Worm (Caenorhabditis elegans) whole organism, young adult: ENCODE data around the gene Y59H11AM.1.

ENCODE experiments used
- B0019.2 ChIP-seq: fragments of 200-800 bp; sonication (Bioruptor generic); conservative IDR thresholded peaks from 2 replicates; pipeline ENCODE4 v1.3.6; 2022; ENCODE audit warnings: missing genetic modification reagents, missing genetic modification characterization, missing compliant biosample characterization
- B0336.3 ChIP-seq: fragments of 200-800 bp; sonication (Bioruptor generic); IDR thresholded peaks from 2 replicates; pipeline ENCODE4 v1.3.6; 2022; ENCODE audit warnings: missing genetic modification characterization, missing compliant biosample characterization
- C17E4.6 ChIP-seq: fragments of 200-800 bp; sonication (Bioruptor generic); IDR thresholded peaks from 2 replicates; pipeline ENCODE4 v1.3.6; 2022; ENCODE audit warnings: missing genetic modification reagents, missing genetic modification characterization, missing compliant biosample characterization
- D2030.7 ChIP-seq: fragments of 200-800 bp; sonication (Bioruptor generic); IDR thresholded peaks from 2 replicates; pipeline ENCODE4 v1.3.6; 2022; ENCODE audit warnings: missing genetic modification reagents, missing genetic modification characterization, missing compliant biosample characterization
- F22D6.2 ChIP-seq: sonication (generic microtip); optimal IDR thresholded peaks from 2 replicates; lab custom pipeline; 2016; ENCODE audit warnings: mild to moderate bottlenecking, missing genetic modification characterization, missing compliant biosample characterization
- F39B2.1 ChIP-seq: fragments of 200-800 bp; sonication (Bioruptor generic); IDR thresholded peaks from 2 replicates; pipeline ENCODE4 v1.3.6; 2022; ENCODE audit warnings: missing genetic modification reagents, missing genetic modification characterization, missing compliant biosample characterization
- F49E8.2 ChIP-seq: sonication (generic microtip); optimal IDR thresholded peaks from 3 replicates; lab custom pipeline; 2017; ENCODE audit warnings: missing genetic modification characterization, mild to moderate bottlenecking, missing compliant biosample characterization, antibody characterized with exemption, moderate library complexity; ENCODE audit not compliant: insufficient read depth
- F52B5.7 ChIP-seq: sonication (generic microtip); optimal IDR thresholded peaks from 2 replicates; lab custom pipeline; 2016; ENCODE audit warnings: mild to moderate bottlenecking, missing genetic modification characterization, missing compliant biosample characterization
- F57A8.1 ChIP-seq: fragments of 200-800 bp; sonication (Bioruptor generic); optimal IDR thresholded peaks from 2 replicates; lab custom pipeline; 2018; ENCODE audit warnings: mild to moderate bottlenecking, missing genetic modification characterization, moderate library complexity, missing compliant biosample characterization
- K12H6.12 ChIP-seq: fragments of 200-800 bp; sonication (Bioruptor generic); optimal IDR thresholded peaks from 2 replicates; lab custom pipeline; 2018; ENCODE audit warnings: mild to moderate bottlenecking, missing genetic modification characterization, missing compliant biosample characterization
- Y53F4B.3 ChIP-seq: fragments of 200-800 bp; sonication (Bioruptor generic); IDR thresholded peaks from 2 replicates; pipeline ENCODE4 v1.3.6; 2022; ENCODE audit warnings: missing genetic modification reagents, missing genetic modification characterization, missing compliant biosample characterization
- Y95B8A.8 ChIP-seq: fragments of 200-800 bp; sonication (Bioruptor generic); IDR thresholded peaks from 2 replicates; pipeline ENCODE4 v1.3.6; 2022; ENCODE audit warnings: missing genetic modification reagents, missing genetic modification characterization, missing compliant biosample characterization
- athp-1 ChIP-seq: sonication (generic microtip); optimal IDR thresholded peaks from 2 replicates; lab custom pipeline; 2017; ENCODE audit warnings: mild to moderate bottlenecking, missing genetic modification characterization, missing compliant biosample characterization
- attf-6 ChIP-seq: fragments of 200-800 bp; sonication (Bioruptor generic); IDR thresholded peaks from 2 replicates; pipeline ENCODE4 v1.3.6; 2022; ENCODE audit warnings: missing genetic modification reagents, missing genetic modification characterization, missing compliant biosample characterization
- bed-1 ChIP-seq: fragments of 200-800 bp; sonication (Bioruptor generic); IDR thresholded peaks from 2 replicates; pipeline ENCODE4 v1.3.6; 2022; ENCODE audit warnings: missing genetic modification reagents, missing genetic modification characterization, missing compliant biosample characterization
- bed-2 ChIP-seq: fragments of 200-800 bp; sonication (Bioruptor generic); IDR thresholded peaks from 2 replicates; pipeline ENCODE4 v1.3.6; 2022; ENCODE audit warnings: missing genetic modification reagents, missing genetic modification characterization, missing compliant biosample characterization
- cebp-1 ChIP-seq, 2 experiments: fragments of 200-800 bp in 1 of 2; sonication (Bioruptor generic) in 1 of 2; sonication (generic microtip) in 1 of 2; IDR thresholded peaks in 1 of 2; optimal IDR thresholded peaks in 1 of 2; 2 replicates each; pipeline versions ENCODE4 v1.3.6 to Lab custom; 2017 to 2022; ENCODE audit warnings: missing compliant biosample characterization in 2 of 2, missing genetic modification characterization in 2 of 2, mild to moderate bottlenecking in 1 of 2, missing genetic modification reagents in 1 of 2, moderate library complexity in 1 of 2
- ceh-100 ChIP-seq: fragments of 200-800 bp; sonication (Bioruptor generic); IDR thresholded peaks from 2 replicates; pipeline ENCODE4 v1.3.6; 2022; ENCODE audit warnings: missing genetic modification reagents, missing genetic modification characterization, missing compliant biosample characterization
- dox-1 ChIP-seq: fragments of 200-800 bp; sonication (Bioruptor generic); IDR thresholded peaks from 2 replicates; pipeline ENCODE4 v1.3.6; 2022; ENCODE audit warnings: missing genetic modification reagents, missing genetic modification characterization, missing compliant biosample characterization
- egrh-3 ChIP-seq: fragments of 200-800 bp; sonication (Bioruptor generic); IDR thresholded peaks from 2 replicates; pipeline ENCODE4 v1.3.6; 2022; ENCODE audit warnings: missing genetic modification reagents, missing genetic modification characterization, missing compliant biosample characterization
- ekl-4 ChIP-seq: fragments of 200-800 bp; sonication (Bioruptor generic); IDR thresholded peaks from 2 replicates; pipeline ENCODE4 v1.3.6; 2022; ENCODE audit warnings: missing genetic modification reagents, missing genetic modification characterization, missing compliant biosample characterization
- gei-17 ChIP-seq: fragments of 200-800 bp; sonication (Bioruptor generic); optimal IDR thresholded peaks from 2 replicates; lab custom pipeline; 2018; ENCODE audit warnings: mild to moderate bottlenecking, missing genetic modification characterization, missing compliant biosample characterization
- hlh-12 ChIP-seq: sonication (generic microtip); optimal IDR thresholded peaks from 2 replicates; lab custom pipeline; 2016; ENCODE audit warnings: missing genetic modification characterization, missing compliant biosample characterization
- hlh-26 ChIP-seq: fragments of 200-800 bp; sonication (Bioruptor generic); conservative IDR thresholded peaks from 2 replicates; pipeline ENCODE4 v1.3.6; 2022; ENCODE audit warnings: missing genetic modification reagents, missing genetic modification characterization, missing compliant biosample characterization
- hsf-1 ChIP-seq: fragments of 200-800 bp; sonication (Bioruptor generic); IDR thresholded peaks from 2 replicates; pipeline ENCODE4 v1.3.6; 2022; ENCODE audit warnings: missing genetic modification reagents, missing genetic modification characterization, missing compliant biosample characterization
- let-607 ChIP-seq, 2 experiments: fragments of 200-800 bp in 1 of 2; sonication (Bioruptor generic) in 1 of 2; sonication (generic microtip) in 1 of 2; optimal IDR thresholded peaks; 2 replicates each; lab custom pipeline; 2016 to 2018; ENCODE audit warnings: mild to moderate bottlenecking in 2 of 2, missing compliant biosample characterization in 2 of 2, missing genetic modification characterization in 2 of 2, moderate library complexity in 2 of 2, missing genotype in 1 of 2
- lin-35 ChIP-seq, 3 experiments: fragments of 150-350 bp in 2 of 3; sonication (generic microtip) in 1 of 3; optimal IDR thresholded peaks; 2 replicates each; lab custom pipeline; 2014 to 2018; ENCODE audit warnings: missing biosample characterization in 3 of 3, missing genetic modification characterization in 3 of 3, missing genetic modification reagents in 3 of 3
- lin-54 ChIP-seq: fragments of 200-800 bp; sonication (Bioruptor generic); optimal IDR thresholded peaks from 2 replicates; lab custom pipeline; 2018; ENCODE audit warnings: mild to moderate bottlenecking, missing genetic modification characterization, missing compliant biosample characterization
- lir-1 ChIP-seq: fragments of 200-800 bp; sonication (Bioruptor generic); conservative IDR thresholded peaks from 2 replicates; pipeline ENCODE4 v1.3.6; 2022; ENCODE audit warnings: missing genetic modification reagents, missing genetic modification characterization, missing compliant biosample characterization
- lsl-1 ChIP-seq: fragments of 200-800 bp; sonication (Bioruptor generic); optimal IDR thresholded peaks from 2 replicates; lab custom pipeline; 2018; ENCODE audit warnings: mild to moderate bottlenecking, missing genetic modification characterization, moderate library complexity, missing compliant biosample characterization
- mcd-1 ChIP-seq: fragments of 200-800 bp; sonication (Bioruptor generic); IDR thresholded peaks from 2 replicates; pipeline ENCODE4 v1.3.6; 2022; ENCODE audit warnings: missing genetic modification reagents, missing genetic modification characterization, missing compliant biosample characterization
- mes-4 ChIP-seq: sonication (generic microtip); optimal IDR thresholded peaks from 2 replicates; lab custom pipeline; 2016; ENCODE audit warnings: missing genotype, missing genetic modification characterization, missing compliant biosample characterization
- nhr-120 ChIP-seq: fragments of 200-800 bp; sonication (Bioruptor generic); IDR thresholded peaks from 2 replicates; pipeline ENCODE4 v1.3.6; 2022; ENCODE audit warnings: missing genetic modification characterization, missing compliant biosample characterization
- nhr-27 ChIP-seq: fragments of 200-800 bp; sonication (Bioruptor generic); optimal IDR thresholded peaks from 2 replicates; lab custom pipeline; 2018; ENCODE audit warnings: mild to moderate bottlenecking, missing genetic modification characterization, moderate library complexity, missing compliant biosample characterization
- rcor-1 ChIP-seq: fragments of 200-800 bp; sonication (Bioruptor generic); IDR thresholded peaks from 2 replicates; pipeline ENCODE4 v1.3.6; 2022; ENCODE audit warnings: missing genetic modification reagents, missing genetic modification characterization, missing compliant biosample characterization
- rec-8 ChIP-seq, 2 experiments: sonication (generic microtip); optimal IDR thresholded peaks; 2 replicates each; lab custom pipeline; 2016; ENCODE audit warnings: mild to moderate bottlenecking in 2 of 2, missing genetic modification characterization in 2 of 2, missing genetic modification reagents in 2 of 2, missing genotype in 2 of 2, missing biosample characterization in 1 of 2, missing compliant biosample characterization in 1 of 2, moderate library complexity in 1 of 2
- rpc-1 ChIP-seq, 2 experiments: fragments of 150-350 bp in 1 of 2; sonication (generic microtip) in 1 of 2; optimal IDR thresholded peaks; 2 replicates each; lab custom pipeline; 2014 to 2018; ENCODE audit warnings: missing biosample characterization in 1 of 2, missing genetic modification characterization in 1 of 2, missing genetic modification reagents in 1 of 2, missing genotype in 1 of 2
- sdz-38 ChIP-seq: sonication (generic microtip); optimal IDR thresholded peaks from 2 replicates; lab custom pipeline; 2016; ENCODE audit warnings: missing genotype, missing genetic modification characterization, missing compliant biosample characterization
- sea-2 ChIP-seq: fragments of 200-800 bp; sonication (Bioruptor generic); IDR thresholded peaks from 2 replicates; pipeline ENCODE4 v1.3.6; 2022; ENCODE audit warnings: missing genetic modification characterization, missing compliant biosample characterization
- snpc-1.3 ChIP-seq: sonication (generic microtip); optimal IDR thresholded peaks from 2 replicates; lab custom pipeline; 2017; ENCODE audit warnings: missing genetic modification characterization, mild to moderate bottlenecking, missing compliant biosample characterization, antibody characterized with exemption, moderate library complexity, missing genotype, missing genetic modification reagents; ENCODE audit not compliant: insufficient read depth
- tbx-9 ChIP-seq: sonication (generic microtip); optimal IDR thresholded peaks from 2 replicates; lab custom pipeline; 2016; ENCODE audit warnings: borderline replicate concordance, missing genetic modification characterization, inconsistent platforms, missing compliant biosample characterization
- tlf-1 ChIP-seq: fragments of 200-800 bp; sonication (Bioruptor generic); optimal IDR thresholded peaks from 2 replicates; lab custom pipeline; 2018; ENCODE audit warnings: mild to moderate bottlenecking, missing genetic modification characterization, missing compliant biosample characterization
- unc-62 ChIP-seq: fragments of 150-350 bp; optimal IDR thresholded peaks from 2 replicates; lab custom pipeline; 2014; ENCODE audit warnings: missing biosample characterization, missing genetic modification reagents, missing genetic modification characterization
- zfh-2 ChIP-seq: fragments of 200-800 bp; sonication (Bioruptor generic); conservative IDR thresholded peaks from 2 replicates; pipeline ENCODE4 v1.3.6; 2022; ENCODE audit warnings: missing genetic modification reagents, missing genetic modification characterization, missing compliant biosample characterization
- ztf-22 ChIP-seq: fragments of 200-800 bp; sonication (Bioruptor generic); optimal IDR thresholded peaks from 2 replicates; lab custom pipeline; 2018; ENCODE audit warnings: mild to moderate bottlenecking, missing genetic modification characterization, moderate library complexity, missing compliant biosample characterization
- ztf-26 ChIP-seq: sonication (generic microtip); optimal IDR thresholded peaks from 2 replicates; lab custom pipeline; 2017; ENCODE audit warnings: missing genetic modification characterization, missing compliant biosample characterization
- ztf-28 ChIP-seq: fragments of 200-800 bp; sonication (Bioruptor generic); IDR thresholded peaks from 2 replicates; pipeline ENCODE4 v1.3.6; 2022; ENCODE audit warnings: missing genetic modification reagents, missing genetic modification characterization, missing compliant biosample characterization
- ztf-3 ChIP-seq: fragments of 200-800 bp; sonication (Bioruptor generic); optimal IDR thresholded peaks from 2 replicates; lab custom pipeline; 2018; ENCODE audit warnings: mild to moderate bottlenecking, missing genetic modification characterization, missing compliant biosample characterization

Y59H11AM.1 gene

DNA sequence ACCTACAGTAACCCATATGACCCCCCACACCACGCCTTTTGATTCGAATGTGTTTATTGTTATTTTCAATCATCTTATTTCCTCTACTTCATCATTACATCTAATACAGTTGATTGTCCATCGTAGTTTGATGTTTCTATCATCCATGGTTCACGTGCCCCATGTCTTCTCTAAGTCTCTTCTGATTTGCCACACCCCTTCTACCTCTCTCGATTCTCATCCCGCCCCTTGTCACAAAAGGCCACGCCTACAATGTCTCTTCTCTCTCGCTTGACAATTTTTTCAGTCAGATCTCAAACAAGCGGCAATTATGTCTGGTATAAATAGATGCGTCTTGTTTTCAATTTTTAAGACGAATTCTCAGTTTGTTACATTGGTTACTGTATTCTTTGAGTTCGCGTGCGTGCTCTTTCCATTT, 36.2 kb upstream of the Y59H11AM.1 start (continued):
- no peak for TF ChIP-seq tlf-1 (GFP tag; lab: Kevin White, UChicago)
- TF ChIP-seq F22D6.2 (tag; lab: Kevin White, UChicago), result peak; percentile 58
- TF ChIP-seq lin-54 (GFP tag; lab: Kevin White, UChicago), result no peak
- no peak for TF ChIP-seq F52B5.7 (tag; lab: Kevin White, UChicago)
- no peak for TF ChIP-seq B0019.2 (GFP tag; lab: Robert Waterston, UW)
- peak; percentile 40 for TF ChIP-seq K12H6.12 (tag; lab: Kevin White, UChicago)
- peak; percentile 39 for TF ChIP-seq unc-62 (GFP tag; lab: Kevin White, UChicago)
- TF ChIP-seq snpc-1.3 (tag; lab: Kevin White, UChicago), result no peak
- TF ChIP-seq Y53F4B.3 (GFP tag; lab: Robert Waterston, UW), result no peak
- TF ChIP-seq hlh-26 (GFP tag; lab: Robert Waterston, UW), result no peak
- TF ChIP-seq sea-2 (GFP tag; lab: Robert Waterston, UW), result no peak
- TF ChIP-seq nhr-27 (tag; lab: Kevin White, UChicago), result no peak
- no peak for TF ChIP-seq rcor-1 (GFP tag; lab: Robert Waterston, UW)
- TF ChIP-seq ztf-26 (tag; lab: Kevin White, UChicago), result peak; percentile 10
- no peak for TF ChIP-seq bed-2
- TF ChIP-seq tbx-9 (tag; lab: Kevin White, UChicago), result no peak
- TF ChIP-seq gei-17 (GFP tag; lab: Kevin White, UChicago), result no peak
- TF ChIP-seq athp-1, result no peak
- TF ChIP-seq cebp-1 (GFP tag; IDR thresholded peaks at IDR 0.05; lab: Robert Waterston, UW), result no peak
- TF ChIP-seq cebp-1 (tag; optimal IDR thresholded peaks at IDR 0.05; lab: Kevin White, UChicago), result peak; percentile 47
- no peak for TF ChIP-seq ekl-4 (GFP tag; lab: Robert Waterston, UW)
- 0 out of 2 replicates have a peak, but pooled peaks have one; percentile 17 for TF ChIP-seq dox-1 (GFP tag; lab: Robert Waterston, UW)
- TF ChIP-seq lsl-1, result no peak
- no peak for TF ChIP-seq C17E4.6 (GFP tag; lab: Robert Waterston, UW)
- no peak for TF ChIP-seq F49E8.2 (tag; lab: Kevin White, UChicago)
- TF ChIP-seq lin-35 (GFP tag; optimal IDR thresholded peaks at IDR 0.05; lab: Kevin White, UChicago), result no peak
- TF ChIP-seq nhr-120 (GFP tag; lab: Robert Waterston, UW), result no peak
- no peak for TF ChIP-seq ztf-3 (GFP tag; lab: Kevin White, UChicago)
- no peak for TF ChIP-seq ceh-100
- no peak for TF ChIP-seq ztf-22 (GFP tag; lab: Kevin White, UChicago)
- TF ChIP-seq F39B2.1, result no peak
- TF ChIP-seq zfh-2 (GFP tag; lab: Robert Waterston, UW), result no peak
- TF ChIP-seq attf-6 (GFP tag; lab: Robert Waterston, UW), result no peak
- no peak for TF ChIP-seq Y95B8A.8 (GFP tag; lab: Robert Waterston, UW)
- TF ChIP-seq rec-8 (tag; optimal IDR thresholded peaks at IDR 0.05; lab: Kevin White, UChicago), result no peak
- TF ChIP-seq hlh-12 (tag; lab: Kevin White, UChicago), result no peak
- no peak for TF ChIP-seq ztf-28 (GFP tag; lab: Robert Waterston, UW)
- no peak for TF ChIP-seq F57A8.1 (GFP tag; lab: Kevin White, UChicago)
- no peak for TF ChIP-seq bed-1 (GFP tag; lab: Robert Waterston, UW)
- TF ChIP-seq sdz-38 (tag; lab: Kevin White, UChicago), result no peak
- no peak for TF ChIP-seq B0336.3 (GFP tag; lab: Robert Waterston, UW)
- no peak for TF ChIP-seq mes-4 (tag; lab: Kevin White, UChicago)
- no peak for TF ChIP-seq D2030.7 (GFP tag; lab: Robert Waterston, UW)
- TF ChIP-seq let-607 (tag; optimal IDR thresholded peaks at IDR 0.05; lab: Kevin White, UChicago), result no peak
- TF ChIP-seq egrh-3, result no peak
- no peak for TF ChIP-seq rpc-1 (optimal IDR thresholded peaks at IDR 0.05; lab: Kevin White, UChicago)
- no peak for TF ChIP-seq rpc-1 (tag; optimal IDR thresholded peaks at IDR 0.05; lab: Kevin White, UChicago)
- TF ChIP-seq mcd-1 (GFP tag; lab: Robert Waterston, UW), result no peak
- no peak for TF ChIP-seq hsf-1 (GFP tag; lab: Robert Waterston, UW)
- TF ChIP-seq lir-1 (GFP tag; lab: Robert Waterston, UW), result no peak
